ENCODE assay signal across 7 worm cellular contexts in genomic region chrII:2832098-2832497, ce11.
TF ChIP-seq lines count a peak whose summit lies in the region.

No protein-coding gene starts in this region.

TF ChIP-seq in whole organism, L1 larva, 84 proteins besides CTCF, POLR2A, EP300 and RAD21 (continues in another document):
- TF ChIP-seq lin-13 (GFP tag; optimal IDR thresholded peaks at IDR 0.05; lab: Kevin White, UChicago) (no peak), elt-3 (tag; optimal IDR thresholded peaks at IDR 0.05; lab: Kevin White, UChicago) (peak in 1 of 6 experiments; percentile 38), nhr-90 (tag; optimal IDR thresholded peaks at IDR 0.05; lab: Kevin White, UChicago; ENCODE audit: poor library complexity) (peak; percentile 6), lin-35 (GFP tag; optimal IDR thresholded peaks at IDR 0.05; lab: Kevin White, UChicago) (peak in 1 of 2 experiments; percentile 37), efl-1 (optimal IDR thresholded peaks at IDR 0.05; lab: Kevin White, UChicago) (peak; percentile 13 to 36), efl-1 (GFP tag; optimal IDR thresholded peaks at IDR 0.05 in 1 of 2; lab: Kevin White, UChicago) (no peak), tbx-2 (tag; optimal IDR thresholded peaks at IDR 0.05; lab: Kevin White, UChicago) (peak; percentile 28), aha-1 (tag; optimal IDR thresholded peaks at IDR 0.05; lab: Kevin White, UChicago) (no peak), elt-2 (tag; optimal IDR thresholded peaks at IDR 0.05; lab: Kevin White, UChicago) (no peak), egl-27 (tag; optimal IDR thresholded peaks at IDR 0.05; lab: Kevin White, UChicago) (no peak), nhr-71 (tag; optimal IDR thresholded peaks at IDR 0.05; lab: Kevin White, UChicago) (peak; percentile 52), snu-23 (GFP tag; optimal IDR thresholded peaks at IDR 0.05; lab: Kevin White, UChicago) (peak; percentile 33), blmp-1 (tag; optimal IDR thresholded peaks at IDR 0.05; lab: Kevin White, UChicago) (peak; percentile 52)

TF ChIP-seq in whole organism, L2 larva, 48 proteins besides CTCF, POLR2A, EP300 and RAD21 (continues in another document):
- TF ChIP-seq sma-9 (GFP tag; optimal IDR thresholded peaks at IDR 0.05; lab: Kevin White, UChicago) (peak; percentile 54), sma-9 (tag; optimal IDR thresholded peaks at IDR 0.05; lab: Kevin White, UChicago) (no peak), lin-13 (GFP tag; optimal IDR thresholded peaks at IDR 0.05; lab: Kevin White, UChicago) (no peak), crh-2 (tag; optimal IDR thresholded peaks at IDR 0.05; lab: Kevin White, UChicago) (peak; percentile 24), gmeb-1 (tag; optimal IDR thresholded peaks at IDR 0.05; lab: Kevin White, UChicago) (peak; percentile 14), lsy-2 (tag; optimal IDR thresholded peaks at IDR 0.05; lab: Kevin White, UChicago) (peak in 1 of 2 experiments; percentile 54), peb-1 (tag; optimal IDR thresholded peaks at IDR 0.05; lab: Kevin White, UChicago) (no peak), Y55F3AM.14 (GFP tag; optimal IDR thresholded peaks at IDR 0.05; lab: Kevin White, UChicago) (no peak), fos-1 (tag; optimal IDR thresholded peaks at IDR 0.05; lab: Kevin White, UChicago) (peak; percentile 9), unc-55 (GFP tag; optimal IDR thresholded peaks at IDR 0.05; lab: Kevin White, UChicago) (peak; percentile 34), dmd-4 (tag; optimal IDR thresholded peaks at IDR 0.05; lab: Kevin White, UChicago) (no peak), F13H6.1 (tag; optimal IDR thresholded peaks at IDR 0.05; lab: Kevin White, UChicago) (peak; percentile 22), nhr-25 (tag; optimal IDR thresholded peaks at IDR 0.05; lab: Kevin White, UChicago) (no peak)

TF ChIP-seq in whole organism, L3 larva, 47 proteins besides CTCF, POLR2A, EP300 and RAD21:
- peak; percentile 64 for TF ChIP-seq nfya-1 (tag; optimal IDR thresholded peaks at IDR 0.05; lab: Kevin White, UChicago; ENCODE audit: insufficient read depth)
- TF ChIP-seq ceh-28 (tag; optimal IDR thresholded peaks at IDR 0.05; lab: Kevin White, UChicago), result no peak
- TF ChIP-seq ama-1 (optimal IDR thresholded peaks at IDR 0.05; lab: Kevin White, UChicago), result no peak
- no peak for TF ChIP-seq nhr-23 (tag; optimal IDR thresholded peaks at IDR 0.05; lab: Kevin White, UChicago)
- peak; percentile 25 for TF ChIP-seq egl-5 (tag; optimal IDR thresholded peaks at IDR 0.05; lab: Kevin White, UChicago)
- no peak for TF ChIP-seq sea-2 (GFP tag; optimal IDR thresholded peaks at IDR 0.05; lab: Kevin White, UChicago)
- TF ChIP-seq fos-1 (tag; optimal IDR thresholded peaks at IDR 0.05; lab: Kevin White, UChicago), result no peak
- peak; percentile 22 for TF ChIP-seq pqm-1 (tag; optimal IDR thresholded peaks at IDR 0.05; lab: Kevin White, UChicago)
- no peak for TF ChIP-seq snpc-4 (tag; optimal IDR thresholded peaks at IDR 0.05; lab: Kevin White, UChicago)
- TF ChIP-seq nhr-237 (tag; optimal IDR thresholded peaks at IDR 0.05; lab: Kevin White, UChicago), result no peak
- peak; percentile 25 for TF ChIP-seq hmg-11 (tag; optimal IDR thresholded peaks at IDR 0.05; lab: Kevin White, UChicago)
- no peak for TF ChIP-seq nhr-76 (tag; optimal IDR thresholded peaks at IDR 0.05; lab: Kevin White, UChicago)
- peak; percentile 6 for TF ChIP-seq elt-2 (tag; optimal IDR thresholded peaks at IDR 0.05; lab: Kevin White, UChicago)
- TF ChIP-seq pha-4 (tag; optimal IDR thresholded peaks at IDR 0.05; lab: Kevin White, UChicago), result peak; percentile 82
TF ChIP-seq in whole organism, L3 larva: peak in this region for 6.

TF ChIP-seq in whole organism, L4 larva, 104 proteins besides CTCF, POLR2A, EP300 and RAD21:
- peak; percentile 9 for TF ChIP-seq hlh-11 (tag; optimal IDR thresholded peaks at IDR 0.05; lab: Kevin White, UChicago)
- TF ChIP-seq nhr-6 (tag; optimal IDR thresholded peaks at IDR 0.05; lab: Kevin White, UChicago), result peak; percentile 25
- TF ChIP-seq aha-1 (tag; lab: Kevin White, UChicago), result peak; percentile 36
- TF ChIP-seq daf-16 (GFP tag; optimal IDR thresholded peaks at IDR 0.05; lab: Kevin White, UChicago), result peak in 1 of 2 experiments; percentile 11
- peak; percentile 40 for TF ChIP-seq daf-16 (tag; optimal IDR thresholded peaks at IDR 0.05; lab: Kevin White, UChicago)
- TF ChIP-seq nhr-28 (tag; optimal IDR thresholded peaks at IDR 0.05; lab: Kevin White, UChicago), result peak; percentile 53
- TF ChIP-seq dmd-6 (GFP tag; IDR thresholded peaks at IDR 0.05; lab: Robert Waterston, UW), result peak; percentile 22; the same call in 1 of the 2 replicates
- TF ChIP-seq F37D6.2 (tag; optimal IDR thresholded peaks at IDR 0.05; lab: Kevin White, UChicago), result no peak
- TF ChIP-seq lsy-2 (tag; optimal IDR thresholded peaks at IDR 0.05; lab: Kevin White, UChicago), result peak in 1 of 2 experiments; percentile 38
- TF ChIP-seq T26A8.4 (GFP tag; IDR thresholded peaks at IDR 0.05; lab: Robert Waterston, UW), result no peak
- no peak for TF ChIP-seq pha-4 (GFP tag; IDR thresholded peaks at IDR 0.05; lab: Robert Waterston, UW)
- TF ChIP-seq pha-4 (tag; optimal IDR thresholded peaks at IDR 0.05; lab: Kevin White, UChicago), result peak; percentile 50
- no peak for TF ChIP-seq lir-3 (tag; optimal IDR thresholded peaks at IDR 0.05; lab: Kevin White, UChicago)

TF ChIP-seq in whole organism, late embryonic, 69 proteins besides CTCF, POLR2A, EP300 and RAD21:
- TF ChIP-seq unc-55 (GFP tag; optimal IDR thresholded peaks at IDR 0.05; lab: Kevin White, UChicago) (peak; percentile 14), ceh-18 (tag; optimal IDR thresholded peaks at IDR 0.05; lab: Kevin White, UChicago) (no peak)

TF ChIP-seq in whole organism, mixed stage, embryonic, 35 proteins besides CTCF, POLR2A, EP300 and RAD21:
- TF ChIP-seq flh-1 (GFP tag; optimal IDR thresholded peaks at IDR 0.05; lab: Kevin White, UChicago), result no peak
- no peak for TF ChIP-seq mep-1 (tag; optimal IDR thresholded peaks at IDR 0.05; lab: Kevin White, UChicago)
- peak; percentile 1 for TF ChIP-seq hlh-1 (tag; optimal IDR thresholded peaks at IDR 0.05; lab: Kevin White, UChicago)

TF ChIP-seq in whole organism, young adult, 124 proteins besides CTCF, POLR2A, EP300 and RAD21:
- TF ChIP-seq lin-40 (tag; optimal IDR thresholded peaks at IDR 0.05; lab: Kevin White, UChicago) (peak; percentile 19), egrh-3 (GFP tag; IDR thresholded peaks at IDR 0.05; lab: Robert Waterston, UW) (no peak), atf-7 (tag; optimal IDR thresholded peaks at IDR 0.05; lab: Kevin White, UChicago) (peak; percentile 82), K12H6.12 (tag; optimal IDR thresholded peaks at IDR 0.05; lab: Kevin White, UChicago) (no peak), nhr-90 (tag; optimal IDR thresholded peaks at IDR 0.05; lab: Kevin White, UChicago) (no peak), sdz-38 (tag; optimal IDR thresholded peaks at IDR 0.05; lab: Kevin White, UChicago) (no peak), Y79H2A.3 (GFP tag; conservative IDR thresholded peaks at IDR 0.05; lab: Robert Waterston, UW) (no peak), F52B5.7 (tag; optimal IDR thresholded peaks at IDR 0.05; lab: Kevin White, UChicago) (no peak), nfya-1 (tag; optimal IDR thresholded peaks at IDR 0.05; lab: Kevin White, UChicago; ENCODE audit: borderline replicate concordance, insufficient read depth) (no peak), cebp-1 (GFP tag; IDR thresholded peaks at IDR 0.05; lab: Robert Waterston, UW) (no peak), cebp-1 (tag; optimal IDR thresholded peaks at IDR 0.05; lab: Kevin White, UChicago) (no peak), madf-6 (GFP tag; IDR thresholded peaks at IDR 0.05; lab: Robert Waterston, UW) (no peak), sea-2 (GFP tag; IDR thresholded peaks at IDR 0.05; lab: Robert Waterston, UW) (no peak), K11D2.4 (GFP tag; IDR thresholded peaks at IDR 0.05; lab: Robert Waterston, UW) (no peak), repo-1 (tag; optimal IDR thresholded peaks at IDR 0.05; lab: Kevin White, UChicago) (no peak), B0019.2 (GFP tag; conservative IDR thresholded peaks at IDR 0.05; lab: Robert Waterston, UW) (no peak), ama-1 (optimal IDR thresholded peaks at IDR 0.05; lab: Kevin White, UChicago) (peak; percentile 34), ama-1 (GFP tag; optimal IDR thresholded peaks at IDR 0.05; lab: Kevin White, UChicago) (no peak), aptf-2 (GFP tag; conservative IDR thresholded peaks at IDR 0.05; lab: Robert Waterston, UW) (no peak), hrde-1 (tag; optimal IDR thresholded peaks at IDR 0.05; lab: Kevin White, UChicago; ENCODE audit: borderline replicate concordance) (no peak), F57A8.1 (GFP tag; optimal IDR thresholded peaks at IDR 0.05; lab: Kevin White, UChicago) (no peak), madf-3 (GFP tag; IDR thresholded peaks at IDR 0.05; lab: Robert Waterston, UW) (no peak), F33H1.4 (GFP tag; IDR thresholded peaks at IDR 0.05; lab: Robert Waterston, UW) (no peak), zim-3 (tag; optimal IDR thresholded peaks at IDR 0.05; lab: Kevin White, UChicago) (no peak)
